Worm (Caenorhabditis elegans) whole organism, L3 larva: ENCODE results near the gene K02D10.8.

Experiments used
- R02D3.7 ChIP-seq: fragments of 150-350 bp; optimal IDR thresholded peaks from 2 replicates; lab custom pipeline; 2014; ENCODE audit warnings: missing biosample characterization, missing genetic modification characterization
- ZK546.5 ChIP-seq: sonication (generic microtip); optimal IDR thresholded peaks from 2 replicates; lab custom pipeline; 2017; ENCODE audit warnings: missing biosample characterization, missing genetic modification characterization
- aly-2 ChIP-seq: fragments of 150-350 bp; optimal IDR thresholded peaks from 2 replicates; lab custom pipeline; 2014; ENCODE audit warnings: missing biosample characterization, missing genetic modification characterization
- ama-1 ChIP-seq: fragments of 150-350 bp; optimal IDR thresholded peaks from 2 replicates; lab custom pipeline; 2018
- ceh-16 ChIP-seq: sonication (generic microtip); optimal IDR thresholded peaks from 2 replicates; lab custom pipeline; 2017; ENCODE audit warnings: missing biosample characterization, missing genetic modification characterization
- ceh-82 ChIP-seq: fragments of 150-350 bp; optimal IDR thresholded peaks from 2 replicates; lab custom pipeline; 2014; ENCODE audit warnings: missing biosample characterization, missing genetic modification characterization
- ceh-9 ChIP-seq: sonication (generic microtip); optimal IDR thresholded peaks from 2 replicates; lab custom pipeline; 2018; ENCODE audit warnings: missing biosample characterization, missing genetic modification characterization
- daf-12 ChIP-seq: fragments of 150-350 bp; optimal IDR thresholded peaks from 2 replicates; lab custom pipeline; 2014; ENCODE audit warnings: missing biosample characterization, missing genetic modification reagents, missing genetic modification characterization
- egl-27 ChIP-seq: sonication (generic microtip); optimal IDR thresholded peaks from 4 replicates; lab custom pipeline; 2017; ENCODE audit warnings: missing biosample characterization, missing genetic modification reagents, missing genetic modification characterization
- egl-5 ChIP-seq: fragments of 150-350 bp; optimal IDR thresholded peaks from 2 replicates; lab custom pipeline; 2017; ENCODE audit warnings: missing biosample characterization, missing genetic modification reagents, missing genetic modification characterization, inconsistent platforms
- elt-1 ChIP-seq: fragments of 150-350 bp; optimal IDR thresholded peaks from 2 replicates; lab custom pipeline; 2014; ENCODE audit warnings: missing biosample characterization, missing genetic modification characterization
- elt-2 ChIP-seq: sonication (generic microtip); optimal IDR thresholded peaks from 2 replicates; lab custom pipeline; 2016; ENCODE audit warnings: missing genetic modification reagents, mild to moderate bottlenecking, missing genetic modification characterization, missing compliant biosample characterization
- elt-3 ChIP-seq, 3 experiments: fragments of 150-350 bp in 1 of 3; sonication (generic microtip) in 2 of 3; optimal IDR thresholded peaks; 2 replicates in 2 of 3; 4 replicates in 1 of 3; lab custom pipeline; 2014 to 2017; ENCODE audit warnings: missing biosample characterization in 3 of 3, missing genetic modification characterization in 3 of 3
- eor-1 ChIP-seq, 2 experiments: fragments of 150-350 bp; optimal IDR thresholded peaks; 2 replicates each; lab custom pipeline; 2014 to 2018; ENCODE audit warnings: missing biosample characterization in 2 of 2, missing genetic modification characterization in 2 of 2
- fkh-10 ChIP-seq: sonication (generic microtip); optimal IDR thresholded peaks from 2 replicates; lab custom pipeline; 2017; ENCODE audit warnings: missing biosample characterization, missing genetic modification reagents, missing genetic modification characterization
- fkh-2 ChIP-seq: fragments of 150-350 bp; optimal IDR thresholded peaks from 2 replicates; lab custom pipeline; 2014; ENCODE audit warnings: missing biosample characterization, missing genetic modification reagents, missing genetic modification characterization
- fos-1 ChIP-seq: fragments of 150-350 bp; optimal IDR thresholded peaks from 2 replicates; lab custom pipeline; 2014; ENCODE audit warnings: missing biosample characterization, missing genetic modification characterization
- hmg-11 ChIP-seq: sonication (generic microtip); optimal IDR thresholded peaks from 2 replicates; lab custom pipeline; 2016; ENCODE audit warnings: missing genetic modification characterization, missing compliant biosample characterization
- jun-1 ChIP-seq: fragments of 150-350 bp; optimal IDR thresholded peaks from 2 replicates; lab custom pipeline; 2014; ENCODE audit warnings: missing biosample characterization, missing genetic modification reagents, missing genetic modification characterization
- lin-15B ChIP-seq: fragments of 150-350 bp; optimal IDR thresholded peaks from 2 replicates; lab custom pipeline; 2014; ENCODE audit warnings: missing biosample characterization, missing genetic modification characterization
- lin-39 ChIP-seq: fragments of 150-350 bp; optimal IDR thresholded peaks from 2 replicates; lab custom pipeline; 2018; ENCODE audit warnings: missing biosample characterization, missing genetic modification reagents, missing genetic modification characterization
- lsy-12 ChIP-seq: sonication (generic microtip); optimal IDR thresholded peaks from 2 replicates; lab custom pipeline; 2016; ENCODE audit warnings: mild to moderate bottlenecking, missing genetic modification characterization, missing compliant biosample characterization
- mdl-1 ChIP-seq: fragments of 150-350 bp; optimal IDR thresholded peaks from 2 replicates; lab custom pipeline; 2014; ENCODE audit warnings: missing biosample characterization, missing genetic modification characterization
- nfya-1 ChIP-seq: sonication (generic microtip); optimal IDR thresholded peaks from 2 replicates; lab custom pipeline; 2017; ENCODE audit warnings: missing genetic modification characterization, mild to moderate bottlenecking, missing compliant biosample characterization, antibody characterized with exemption, moderate library complexity; ENCODE audit not compliant: insufficient read depth
- nhr-11 ChIP-seq: fragments of 150-350 bp; optimal IDR thresholded peaks from 2 replicates; lab custom pipeline; 2014; ENCODE audit warnings: missing biosample characterization, missing genetic modification characterization
- nhr-12 ChIP-seq: fragments of 150-350 bp; optimal IDR thresholded peaks from 2 replicates; lab custom pipeline; 2014; ENCODE audit warnings: missing biosample characterization, missing genetic modification characterization
- nhr-23 ChIP-seq: fragments of 150-350 bp; optimal IDR thresholded peaks from 2 replicates; lab custom pipeline; 2014; ENCODE audit warnings: missing biosample characterization, missing genetic modification reagents, missing genetic modification characterization
- nhr-237 ChIP-seq: fragments of 150-350 bp; optimal IDR thresholded peaks from 2 replicates; lab custom pipeline; 2014; ENCODE audit warnings: missing biosample characterization, missing genetic modification characterization
- nhr-25 ChIP-seq: sonication (generic microtip); optimal IDR thresholded peaks from 2 replicates; lab custom pipeline; 2017; ENCODE audit warnings: missing biosample characterization, missing genetic modification characterization
- nhr-43 ChIP-seq: sonication (generic microtip); optimal IDR thresholded peaks from 2 replicates; lab custom pipeline; 2016; ENCODE audit warnings: mild to moderate bottlenecking, missing genetic modification characterization, missing compliant biosample characterization; ENCODE audit not compliant: poor library complexity, severe bottlenecking
- nhr-67 ChIP-seq: fragments of 150-350 bp; optimal IDR thresholded peaks from 2 replicates; lab custom pipeline; 2014; ENCODE audit warnings: missing biosample characterization, missing genetic modification characterization
- nhr-76 ChIP-seq: fragments of 150-350 bp; sonication (generic microtip); optimal IDR thresholded peaks from 5 replicates; lab custom pipeline; 2014; ENCODE audit warnings: missing biosample characterization, missing genetic modification characterization
- nhr-77 ChIP-seq: fragments of 150-350 bp; optimal IDR thresholded peaks from 2 replicates; lab custom pipeline; 2014; ENCODE audit warnings: missing biosample characterization, missing genetic modification characterization
- pha-4 ChIP-seq: fragments of 150-350 bp; optimal IDR thresholded peaks from 2 replicates; lab custom pipeline; 2014; ENCODE audit warnings: missing biosample characterization, missing genetic modification reagents, missing genetic modification characterization
- pqm-1 ChIP-seq: fragments of 150-350 bp; optimal IDR thresholded peaks from 2 replicates; lab custom pipeline; 2017; ENCODE audit warnings: missing biosample characterization, missing genetic modification characterization, inconsistent platforms
- sea-2 ChIP-seq: fragments of 150-350 bp; sonication (generic microtip); optimal IDR thresholded peaks from 4 replicates; lab custom pipeline; 2014; ENCODE audit warnings: missing biosample characterization, missing genetic modification reagents, missing genetic modification characterization
- skn-1 ChIP-seq: fragments of 150-350 bp; optimal IDR thresholded peaks from 2 replicates; lab custom pipeline; 2014; ENCODE audit warnings: missing biosample characterization, missing genetic modification characterization
- snpc-4 ChIP-seq: fragments of 150-350 bp; optimal IDR thresholded peaks from 2 replicates; lab custom pipeline; 2014; ENCODE audit warnings: missing biosample characterization, missing genetic modification characterization
- tbx-2 ChIP-seq: sonication (generic microtip); optimal IDR thresholded peaks from 2 replicates; lab custom pipeline; 2016; ENCODE audit warnings: mild to moderate bottlenecking, missing genetic modification characterization, missing compliant biosample characterization
- unc-39 ChIP-seq: sonication (generic microtip); optimal IDR thresholded peaks from 4 replicates; lab custom pipeline; 2017; ENCODE audit warnings: missing biosample characterization, missing genetic modification characterization
- unc-62 ChIP-seq: fragments of 150-350 bp; sonication (generic microtip); optimal IDR thresholded peaks from 4 replicates; lab custom pipeline; 2014; ENCODE audit warnings: missing biosample characterization, missing genetic modification reagents, missing genetic modification characterization
- zag-1 ChIP-seq: fragments of 150-350 bp; optimal IDR thresholded peaks from 2 replicates; lab custom pipeline; 2014; ENCODE audit warnings: missing biosample characterization, missing genetic modification characterization
- ztf-11 ChIP-seq: fragments of 150-350 bp; optimal IDR thresholded peaks from 2 replicates; lab custom pipeline; 2014; ENCODE audit warnings: missing biosample characterization, missing genetic modification characterization
- ztf-4 ChIP-seq: fragments of 150-350 bp; optimal IDR thresholded peaks from 2 replicates; lab custom pipeline; 2014; ENCODE audit warnings: missing biosample characterization, missing genetic modification characterization

Gene K02D10.8

ce11 chrIII:8780473-8780872 is 5.7 kb upstream of the K02D10.8 start:
- TF ChIP-seq R02D3.7 (tag; lab: Kevin White, UChicago) (no peak), fos-1 (peak; percentile 44), elt-1 (tag; lab: Kevin White, UChicago) (peak; percentile 48), egl-5 (tag; lab: Kevin White, UChicago) (peak; percentile 78), unc-39 (tag; lab: Kevin White, UChicago) (no peak), lin-39 (tag; lab: Kevin White, UChicago) (peak; percentile 62), nhr-43 (tag; lab: Kevin White, UChicago) (peak; percentile 81), skn-1 (tag; lab: Kevin White, UChicago) (peak; percentile 23), tbx-2 (tag; lab: Kevin White, UChicago) (peak; percentile 21), nhr-23 (tag; lab: Kevin White, UChicago) (peak; percentile 97), nfya-1 (peak; percentile 55), mdl-1 (tag; lab: Kevin White, UChicago) (peak; percentile 78), ceh-9 (tag; lab: Kevin White, UChicago) (no peak), nhr-25 (tag; lab: Kevin White, UChicago) (peak; percentile 93), lin-15B (tag; lab: Kevin White, UChicago) (peak; percentile 8), sea-2 (GFP tag; lab: Kevin White, UChicago) (no peak)

ce11 chrIII:8782080-8782479 is 4.1 kb upstream of the K02D10.8 start:
- TF ChIP-seq ztf-4, result no peak
- peak; percentile 62 for TF ChIP-seq nfya-1
- no peak for TF ChIP-seq pha-4
- peak; percentile 68 for TF ChIP-seq lin-39 (tag; lab: Kevin White, UChicago)
- no peak for TF ChIP-seq unc-62 (GFP tag; lab: Kevin White, UChicago)

- TF ChIP-seq nfya-1, result peak; percentile 21
- peak; percentile 10 for TF ChIP-seq nhr-25 (tag; lab: Kevin White, UChicago)
- TF ChIP-seq elt-2, result peak; percentile 74
- no peak for TF ChIP-seq sea-2 (GFP tag; lab: Kevin White, UChicago)
- TF ChIP-seq nhr-76 (tag; lab: Kevin White, UChicago), result no peak
- no peak for TF ChIP-seq fkh-2 (tag; lab: Kevin White, UChicago)
- TF ChIP-seq mdl-1 (tag; lab: Kevin White, UChicago), result no peak
- TF ChIP-seq jun-1, result peak; percentile 17
- TF ChIP-seq daf-12, result no peak
- no peak for TF ChIP-seq nhr-11 (tag; lab: Kevin White, UChicago)
- TF ChIP-seq pha-4, result peak; percentile 6
- peak; percentile 75 for TF ChIP-seq pqm-1
- TF ChIP-seq, all 47 proteins: peak for 6
Observed at ce11 chrIII:8782744-8783143, 3.4 kb upstream of the K02D10.8 start.

- TF ChIP-seq eor-1 (tag; optimal IDR thresholded peaks at IDR 0.05; lab: Kevin White, UChicago) (no peak), elt-1 (tag; lab: Kevin White, UChicago) (no peak), fkh-10 (GFP tag; lab: Kevin White, UChicago) (no peak), nhr-67 (tag; lab: Kevin White, UChicago) (no peak), fkh-2 (tag; lab: Kevin White, UChicago) (no peak), snpc-4 (tag; lab: Kevin White, UChicago) (no peak), ztf-11 (tag; lab: Kevin White, UChicago) (no peak), ztf-4 (no peak), fos-1 (no peak), ZK546.5 (tag; lab: Kevin White, UChicago) (no peak), nhr-12 (tag; lab: Kevin White, UChicago) (no peak), lin-39 (tag; lab: Kevin White, UChicago) (no peak), unc-39 (tag; lab: Kevin White, UChicago) (no peak), ceh-82 (no peak)
Observed at ce11 chrIII:8784500-8784899, 1.7 kb upstream of the K02D10.8 start.

ce11 chrIII:8785426-8785825 is 751 bp upstream of the K02D10.8 start:
- TF ChIP-seq ama-1 (lab: Kevin White, UChicago) (no peak), nhr-237 (no peak), aly-2 (tag; lab: Kevin White, UChicago) (no peak), nfya-1 (peak; percentile 64), jun-1 (peak; percentile 69), eor-1 (tag; optimal IDR thresholded peaks at IDR 0.05; lab: Kevin White, UChicago) (no peak), elt-3 (tag; optimal IDR thresholded peaks at IDR 0.05; lab: Kevin White, UChicago) (no peak), ceh-16 (no peak), nhr-76 (tag; lab: Kevin White, UChicago) (no peak), lsy-12 (no peak), skn-1 (tag; lab: Kevin White, UChicago) (no peak), nhr-11 (tag; lab: Kevin White, UChicago) (peak; percentile 36), lin-39 (tag; lab: Kevin White, UChicago) (peak; percentile 80), hmg-11 (no peak), elt-2 (peak; percentile 28), nhr-43 (tag; lab: Kevin White, UChicago) (no peak), lin-15B (tag; lab: Kevin White, UChicago) (peak; percentile 27), zag-1 (no peak), tbx-2 (tag; lab: Kevin White, UChicago) (no peak), ZK546.5 (tag; lab: Kevin White, UChicago) (no peak), nhr-77 (no peak), ztf-11 (tag; lab: Kevin White, UChicago) (no peak), nhr-67 (tag; lab: Kevin White, UChicago) (no peak), egl-27 (tag; lab: Kevin White, UChicago) (no peak), unc-39 (tag; lab: Kevin White, UChicago) (no peak)
